Fruit fly (Drosophila melanogaster): Measurements from ENCODE around the gene Mco3.

Mco3 gene

dm6 chr3R:25879324-25879766 lies 17.9 kb upstream of the Mco3 start (continued):
- TF ChIP-seq Dip3 (GFP tag; optimal IDR thresholded peaks at IDR 0.05) (peak; percentile 64), CG14050 (GFP tag; IDR thresholded peaks at IDR 0.05) (peak; percentile 65), Poxn (GFP tag; IDR thresholded peaks at IDR 0.05) (no peak), fru (optimal IDR thresholded peaks at IDR 0.05) (no peak), lbe (GFP tag; optimal IDR thresholded peaks at IDR 0.05) (no peak), CG34224 (GFP tag; IDR thresholded peaks at IDR 0.05; ENCODE audit: partially characterized antibody) (no peak), amos (GFP tag; IDR thresholded peaks at IDR 0.05; ENCODE audit: partially characterized antibody) (no peak), Spps (tag; optimal IDR thresholded peaks at IDR 0.05) (peak; percentile 57), wek (GFP tag; optimal IDR thresholded peaks at IDR 0.05) (no peak), dati (GFP tag; IDR thresholded peaks at IDR 0.05) (no peak), CG32772 (GFP tag; IDR thresholded peaks at IDR 0.05) (peak; percentile 84), CG8281 (tag; optimal IDR thresholded peaks at IDR 0.05) (peak; percentile 43), CG2889 (GFP tag; IDR thresholded peaks at IDR 0.05) (no peak), Doc3 (GFP tag; IDR thresholded peaks at IDR 0.05; ENCODE audit: partially characterized antibody) (no peak), CG2202 (tag; optimal IDR thresholded peaks at IDR 0.05) (peak; percentile 65), dm (GFP tag; optimal IDR thresholded peaks at IDR 0.05) (peak; percentile 40), Chrac-16 (GFP tag; optimal IDR thresholded peaks at IDR 0.05) (peak; percentile 75), CG17802 (tag; optimal IDR thresholded peaks at IDR 0.05) (no peak), luna (GFP tag; optimal IDR thresholded peaks at IDR 0.05) (no peak), CG11695 (GFP tag; IDR thresholded peaks at IDR 0.05) (peak; percentile 61; the same call in 2 of the 3 replicates), unc-4 (GFP tag; IDR thresholded peaks at IDR 0.05; ENCODE audit: partially characterized antibody) (no peak), CG4820 (GFP tag; optimal IDR thresholded peaks at IDR 0.05) (peak; percentile 80), CG15514 (GFP tag; optimal IDR thresholded peaks at IDR 0.05) (peak; percentile 43), trem (tag; optimal IDR thresholded peaks at IDR 0.05) (peak; percentile 63), CG11504 (tag; optimal IDR thresholded peaks at IDR 0.05) (peak; percentile 85), CG12744 (GFP tag; optimal IDR thresholded peaks at IDR 0.05) (peak; percentile 31), lab (GFP tag; optimal IDR thresholded peaks at IDR 0.05) (peak; percentile 79), CG14441 (GFP tag; IDR thresholded peaks at IDR 0.05) (peak; percentile 80), CG4424 (GFP tag; optimal IDR thresholded peaks at IDR 0.05) (peak; percentile 80), mld (GFP tag; IDR thresholded peaks at IDR 0.05; ENCODE audit: partially characterized antibody) (no peak), CG18262 (tag; optimal IDR thresholded peaks at IDR 0.05) (peak; percentile 88), bab2 (GFP tag; optimal IDR thresholded peaks at IDR 0.05) (peak; percentile 75), CG9437 (GFP tag; optimal IDR thresholded peaks at IDR 0.05) (peak; percentile 77), tna (GFP tag; IDR thresholded peaks at IDR 0.05; ENCODE audit: partially characterized antibody) (no peak), CG14965 (GFP tag; optimal IDR thresholded peaks at IDR 0.05; ENCODE audit: borderline replicate concordance) (no peak), cas (GFP tag; IDR thresholded peaks at IDR 0.05) (0 out of 2 replicates have a peak, but pooled peaks have one; percentile 35), Pdp1 (GFP tag; optimal IDR thresholded peaks at IDR 0.05) (peak; percentile 61), da (GFP tag; optimal IDR thresholded peaks at IDR 0.05) (peak; percentile 19), Gsc (GFP tag; IDR thresholded peaks at IDR 0.05) (no peak), CG10565 (GFP tag; optimal IDR thresholded peaks at IDR 0.05) (no peak), en (GFP tag; optimal IDR thresholded peaks at IDR 0.05) (no peak), CG42726 (GFP tag; IDR thresholded peaks at IDR 0.05; ENCODE audit: partially characterized antibody) (no peak), B-H1 (GFP tag; IDR thresholded peaks at IDR 0.05) (peak; percentile 76), CG14710 (tag; optimal IDR thresholded peaks at IDR 0.05) (peak; percentile 74), sna (GFP tag; IDR thresholded peaks at IDR 0.05; ENCODE audit: partially characterized antibody) (no peak), CG2199 (GFP tag; IDR thresholded peaks at IDR 0.05) (0 out of 3 replicates have a peak, but pooled peaks have one; percentile 61), cg (GFP tag; optimal IDR thresholded peaks at IDR 0.05) (no peak), pum (GFP tag; optimal IDR thresholded peaks at IDR 0.05) (peak; percentile 53), CG34422 (GFP tag; IDR thresholded peaks at IDR 0.05) (no peak; the same call in 2 of the 3 replicates), ind (GFP tag; optimal IDR thresholded peaks at IDR 0.05) (peak; percentile 77)

Measured in whole organism, embryonic.